Fruit fly (Drosophila melanogaster) whole organism, embryonic: ENCODE measurements around the gene CG10214.
A peak's percentile ranks its signal among the peaks of the same experiment; 100 is the strongest.

Experiments used
- Bteb2 ChIP-seq: fragments of 200-800 bp; sonication (Bioruptor generic); optimal IDR thresholded peaks from 2 replicates; lab custom pipeline; 2016; ENCODE audit warnings: missing biosample characterization, missing genetic modification characterization
- CG10321 ChIP-seq: fragments of 200-800 bp; sonication (Bioruptor generic); IDR thresholded peaks from 2 replicates; pipeline ENCODE4 v1.3.6; 2022; ENCODE audit warnings: missing biosample characterization, missing genetic modification characterization
- CG10462 ChIP-seq: fragments of 200-800 bp; sonication (Bioruptor generic); optimal IDR thresholded peaks from 2 replicates; lab custom pipeline; 2016; ENCODE audit warnings: missing biosample characterization, missing genetic modification characterization
- CG11504 ChIP-seq: fragments of 200-800 bp; sonication (Bioruptor generic); optimal IDR thresholded peaks from 3 replicates; lab custom pipeline; 2019; ENCODE audit warnings: missing biosample characterization, mild to moderate bottlenecking, missing genetic modification characterization, moderate library complexity
- CG12219 ChIP-seq: fragments of 200-800 bp; sonication (Bioruptor generic); optimal IDR thresholded peaks from 3 replicates; lab custom pipeline; 2018; ENCODE audit warnings: missing biosample characterization, mild to moderate bottlenecking, missing genetic modification characterization
- CG1233 ChIP-seq: fragments of 200-800 bp; sonication (Bioruptor generic); optimal IDR thresholded peaks from 4 replicates; lab custom pipeline; 2018; ENCODE audit warnings: missing biosample characterization, mild to moderate bottlenecking, missing genetic modification characterization
- CG12942 ChIP-seq: fragments of 200-800 bp; sonication (Bioruptor generic); optimal IDR thresholded peaks from 3 replicates; lab custom pipeline; 2016; ENCODE audit warnings: missing biosample characterization, missing genetic modification characterization
- CG13287 ChIP-seq: fragments of 200-800 bp; sonication (Bioruptor generic); IDR thresholded peaks from 2 replicates; pipeline ENCODE4 v1.3.6; 2022; ENCODE audit warnings: missing biosample characterization, missing genetic modification characterization; ENCODE audit not compliant: partially characterized antibody
- CG14965 ChIP-seq: fragments of 200-800 bp; sonication (Bioruptor generic); optimal IDR thresholded peaks from 2 replicates; lab custom pipeline; 2016; ENCODE audit warnings: missing biosample characterization, missing genetic modification characterization, borderline replicate concordance
- CG17385 ChIP-seq: fragments of 200-800 bp; sonication (Bioruptor generic); optimal IDR thresholded peaks from 3 replicates; lab custom pipeline; 2018; ENCODE audit warnings: missing biosample characterization, mild to moderate bottlenecking, missing genetic modification characterization
- CG1792 ChIP-seq: fragments of 200-800 bp; sonication (Bioruptor generic); optimal IDR thresholded peaks from 2 replicates; lab custom pipeline; 2016; ENCODE audit warnings: missing biosample characterization, missing genetic modification characterization
- CG31441 ChIP-seq: fragments of 200-800 bp; sonication (Bioruptor generic); IDR thresholded peaks from 2 replicates; pipeline ENCODE4 v1.3.6; 2022; ENCODE audit warnings: missing biosample characterization, missing genetic modification characterization
- CG32767 ChIP-seq: fragments of 200-800 bp; sonication (Bioruptor generic); IDR thresholded peaks from 2 replicates; pipeline ENCODE4 v1.3.6; 2022; ENCODE audit warnings: missing biosample characterization, missing genetic modification characterization
- CG34422 ChIP-seq: fragments of 200-800 bp; sonication (Bioruptor generic); IDR thresholded peaks from 3 replicates; pipeline ENCODE4 v1.3.6; 2022; ENCODE audit warnings: missing biosample characterization, missing genetic modification characterization
- CG5180 ChIP-seq: fragments of 200-800 bp; sonication (Bioruptor generic); optimal IDR thresholded peaks from 3 replicates; lab custom pipeline; 2017; ENCODE audit warnings: missing biosample characterization, missing genetic modification characterization, mild to moderate bottlenecking, moderate library complexity, missing genetic modification reagents
- CG5245 ChIP-seq: fragments of 200-800 bp; sonication (Bioruptor generic); optimal IDR thresholded peaks from 3 replicates; lab custom pipeline; 2016; ENCODE audit warnings: missing biosample characterization, missing genetic modification characterization
- CG7987 ChIP-seq: fragments of 200-800 bp; sonication (Bioruptor generic); optimal IDR thresholded peaks from 2 replicates; lab custom pipeline; 2018; ENCODE audit warnings: missing biosample characterization, mild to moderate bottlenecking, missing genetic modification characterization, moderate library complexity
- CG8359 ChIP-seq: fragments of 200-800 bp; sonication (Bioruptor generic); optimal IDR thresholded peaks from 2 replicates; lab custom pipeline; 2017; ENCODE audit warnings: missing biosample characterization, mild to moderate bottlenecking, missing genetic modification characterization, borderline replicate concordance
- CG8944 ChIP-seq: fragments of 200-800 bp; sonication (Bioruptor generic); optimal IDR thresholded peaks from 3 replicates; lab custom pipeline; 2016; ENCODE audit warnings: missing biosample characterization, missing genetic modification characterization
- D19B ChIP-seq: fragments of 200-800 bp; sonication (Bioruptor generic); optimal IDR thresholded peaks from 2 replicates; lab custom pipeline; 2017; ENCODE audit warnings: missing biosample characterization, mild to moderate bottlenecking, missing genetic modification characterization
- ERR ChIP-seq: fragments of 200-800 bp; sonication (Bioruptor generic); optimal IDR thresholded peaks from 2 replicates; lab custom pipeline; 2016; ENCODE audit warnings: missing biosample characterization, missing genetic modification characterization
- Fer2 ChIP-seq: fragments of 200-800 bp; sonication (Bioruptor generic); optimal IDR thresholded peaks from 2 replicates; lab custom pipeline; 2018; ENCODE audit warnings: missing biosample characterization, mild to moderate bottlenecking, missing genetic modification characterization, moderate library complexity
- H2.0 ChIP-seq: fragments of 200-800 bp; sonication (Bioruptor generic); IDR thresholded peaks from 2 replicates; pipeline ENCODE4 v1.3.6; 2022; ENCODE audit warnings: missing biosample characterization, missing genetic modification characterization
- Hr51 ChIP-seq, 2 experiments: fragments of 200-800 bp; sonication (Bioruptor generic); optimal IDR thresholded peaks; 2 replicates in 1 of 2; 3 replicates in 1 of 2; lab custom pipeline; 2016 to 2018; ENCODE audit warnings: missing biosample characterization in 2 of 2, missing genetic modification characterization in 2 of 2, mild to moderate bottlenecking in 1 of 2, moderate library complexity in 1 of 2
- MTF-1 ChIP-seq: fragments of 200-800 bp; sonication (Bioruptor generic); optimal IDR thresholded peaks from 2 replicates; lab custom pipeline; 2018; ENCODE audit warnings: missing biosample characterization, mild to moderate bottlenecking, missing genetic modification characterization, borderline replicate concordance
- NK7.1 ChIP-seq: fragments of 200-800 bp; sonication (Bioruptor generic); optimal IDR thresholded peaks from 3 replicates; lab custom pipeline; 2016; ENCODE audit warnings: missing biosample characterization, missing genetic modification characterization
- NfI ChIP-seq: fragments of 200-800 bp; sonication (Bioruptor generic); optimal IDR thresholded peaks from 3 replicates; lab custom pipeline; 2018; ENCODE audit warnings: missing biosample characterization, mild to moderate bottlenecking, missing genetic modification characterization, moderate library complexity
- PHDP ChIP-seq: fragments of 200-800 bp; sonication (Bioruptor generic); optimal IDR thresholded peaks from 3 replicates; lab custom pipeline; 2018; ENCODE audit warnings: missing biosample characterization, mild to moderate bottlenecking, missing genetic modification characterization, moderate library complexity
- bsh ChIP-seq, 2 experiments: fragments of 200-800 bp; sonication (Bioruptor generic); optimal IDR thresholded peaks; 2 replicates each; lab custom pipeline; 2017 to 2018; ENCODE audit warnings: mild to moderate bottlenecking in 2 of 2, missing biosample characterization in 2 of 2, missing genetic modification characterization in 2 of 2, moderate library complexity in 1 of 2
- cas ChIP-seq: fragments of 200-800 bp; sonication (Bioruptor generic); IDR thresholded peaks from 2 replicates; pipeline ENCODE4 v1.3.6; 2022; ENCODE audit warnings: missing biosample characterization, missing genetic modification characterization
- croc ChIP-seq: fragments of 200-800 bp; sonication (Bioruptor generic); conservative IDR thresholded peaks from 3 replicates; pipeline ENCODE4 v1.3.6; 2022; ENCODE audit warnings: missing biosample characterization, missing genetic modification characterization
- crol ChIP-seq: fragments of 200-800 bp; sonication (Bioruptor generic); IDR thresholded peaks from 2 replicates; pipeline ENCODE4 v1.3.6; 2022; ENCODE audit warnings: missing biosample characterization, missing genetic modification characterization
- cwo ChIP-seq: fragments of 200-800 bp; sonication (Bioruptor generic); optimal IDR thresholded peaks from 3 replicates; lab custom pipeline; 2017; ENCODE audit warnings: missing biosample characterization, missing genetic modification characterization, mild to moderate bottlenecking, moderate library complexity, missing genetic modification reagents
- dmrt11E ChIP-seq: fragments of 200-800 bp; sonication (Bioruptor generic); optimal IDR thresholded peaks from 3 replicates; lab custom pipeline; 2018; ENCODE audit warnings: missing biosample characterization, mild to moderate bottlenecking, missing genetic modification characterization, moderate library complexity
- grn ChIP-seq: fragments of 200-800 bp; sonication (Bioruptor generic); optimal IDR thresholded peaks from 3 replicates; lab custom pipeline; 2017; ENCODE audit warnings: missing biosample characterization, missing genetic modification characterization
- gsb-n ChIP-seq: fragments of 200-800 bp; sonication (Bioruptor generic); optimal IDR thresholded peaks from 3 replicates; lab custom pipeline; 2018; ENCODE audit warnings: missing biosample characterization, mild to moderate bottlenecking, missing genetic modification characterization
- klu ChIP-seq: fragments of 200-800 bp; sonication (Bioruptor generic); IDR thresholded peaks from 2 replicates; pipeline ENCODE4 v1.3.6; 2022; ENCODE audit warnings: missing biosample characterization, missing genetic modification characterization
- kni ChIP-seq: fragments of 200-800 bp; sonication (Bioruptor generic); optimal IDR thresholded peaks from 3 replicates; lab custom pipeline; 2017; ENCODE audit warnings: mild to moderate bottlenecking, missing biosample characterization, missing genetic modification reagents, missing genetic modification characterization
- nau ChIP-seq: fragments of 200-800 bp; sonication (Bioruptor generic); optimal IDR thresholded peaks from 3 replicates; lab custom pipeline; 2017; ENCODE audit warnings: missing biosample characterization, mild to moderate bottlenecking, missing genetic modification characterization, missing genetic modification reagents
- nerfin-2 ChIP-seq: fragments of 200-800 bp; sonication (Bioruptor generic); IDR thresholded peaks from 2 replicates; pipeline ENCODE4 v1.3.6; 2022; ENCODE audit warnings: missing biosample characterization, missing genetic modification characterization; ENCODE audit not compliant: partially characterized antibody
- nmo ChIP-seq: fragments of 200-800 bp; sonication (Bioruptor generic); optimal IDR thresholded peaks from 2 replicates; lab custom pipeline; 2018; ENCODE audit warnings: missing biosample characterization, mild to moderate bottlenecking, missing genetic modification characterization, moderate library complexity
- slp2 ChIP-seq: fragments of 200-800 bp; sonication (Bioruptor generic); optimal IDR thresholded peaks from 2 replicates; lab custom pipeline; 2016; ENCODE audit warnings: missing biosample characterization, missing genetic modification characterization
- tin ChIP-seq: fragments of 200-800 bp; sonication (Bioruptor generic); optimal IDR thresholded peaks from 3 replicates; lab custom pipeline; 2016; ENCODE audit warnings: missing biosample characterization, missing genetic modification characterization
- unpg ChIP-seq: fragments of 200-800 bp; sonication (Bioruptor generic); optimal IDR thresholded peaks from 3 replicates; lab custom pipeline; 2018; ENCODE audit warnings: missing biosample characterization, mild to moderate bottlenecking, missing genetic modification characterization, moderate library complexity
- vfl ChIP-seq: fragments of 200-800 bp; sonication (Bioruptor generic); optimal IDR thresholded peaks from 2 replicates; lab custom pipeline; 2016; ENCODE audit warnings: missing biosample characterization, missing genetic modification characterization
- vvl ChIP-seq: fragments of 200-800 bp; sonication (Bioruptor generic); IDR thresholded peaks from 2 replicates; pipeline ENCODE4 v1.3.6; 2022; ENCODE audit warnings: missing biosample characterization, missing genetic modification characterization
- wdn ChIP-seq: fragments of 200-800 bp; sonication (Bioruptor generic); IDR thresholded peaks from 2 replicates; pipeline ENCODE4 v1.3.6; 2022; ENCODE audit warnings: missing biosample characterization, missing genetic modification characterization
- wor ChIP-seq: fragments of 200-800 bp; sonication (Bioruptor generic); IDR thresholded peaks from 2 replicates; pipeline ENCODE4 v1.3.6; 2022; ENCODE audit warnings: missing biosample characterization, missing genetic modification characterization
- zfh2 ChIP-seq: fragments of 200-800 bp; sonication (Bioruptor generic); optimal IDR thresholded peaks from 2 replicates; lab custom pipeline; 2016; ENCODE audit warnings: missing biosample characterization, missing genetic modification characterization

The CG10214 gene

DNA sequence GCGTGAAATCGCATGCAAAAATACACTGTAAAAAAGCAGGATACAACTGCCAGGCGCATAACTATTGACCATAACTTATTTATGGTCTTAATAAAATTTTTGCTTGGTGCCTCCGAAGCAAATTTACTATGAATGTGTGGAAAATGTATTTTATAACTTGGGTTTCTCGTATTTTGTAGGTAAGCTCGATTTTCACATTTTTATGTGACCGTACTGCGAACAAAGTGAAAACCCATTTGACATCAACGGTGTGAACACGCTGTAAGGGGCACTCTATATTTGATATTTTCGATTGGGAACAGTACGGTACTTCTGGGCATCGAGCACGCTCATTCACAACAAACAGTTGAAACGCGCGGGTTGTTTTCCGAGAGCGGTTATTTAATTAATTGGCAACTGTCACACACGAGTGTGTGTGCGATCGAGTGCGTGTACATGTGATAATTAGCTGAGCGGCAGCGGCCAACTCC is 14.2 kb upstream of the CG10214 start, which contains the start of the genes Nup98-96 and mbc (continued):
- TF ChIP-seq klu (GFP tag; lab: Robert Waterston, UW) (peak; percentile 85), Fer2 (tag; lab: Kevin White, UChicago) (peak; percentile 62), tin (GFP tag; lab: Kevin White, UChicago) (peak; percentile 87), CG7987 (GFP tag; lab: Kevin White, UChicago) (peak; percentile 75), CG17385 (peak; percentile 53), ERR (GFP tag; lab: Kevin White, UChicago) (peak; percentile 65), cwo (GFP tag; lab: Kevin White, UChicago) (peak; percentile 43), zfh2 (GFP tag; lab: Kevin White, UChicago) (peak; percentile 94), bsh (GFP tag; optimal IDR thresholded peaks at IDR 0.05; lab: Kevin White, UChicago) (peak in 1 of 2 experiments; percentile 74), crol (no peak), CG1792 (GFP tag; lab: Kevin White, UChicago) (peak; percentile 88), slp2 (GFP tag; lab: Kevin White, UChicago) (peak; percentile 90), CG1233 (peak; percentile 58), CG34422 (GFP tag; lab: Robert Waterston, UW) (peak; percentile 86), nau (no peak), kni (GFP tag; lab: Kevin White, UChicago) (peak; percentile 42), CG13287 (GFP tag; lab: Robert Waterston, UW) (0 out of 2 replicates have a peak, but pooled peaks have one; percentile 36), CG32767 (GFP tag; lab: Robert Waterston, UW) (peak; percentile 57; the same call in 1 of the 2 replicates), croc (GFP tag; lab: Robert Waterston, UW) (peak; percentile 82), CG5245 (peak; percentile 63), MTF-1 (GFP tag; lab: Kevin White, UChicago) (peak; percentile 72), CG8944 (GFP tag; lab: Kevin White, UChicago) (peak; percentile 93), grn (peak; percentile 3), D19B (peak; percentile 48), NK7.1 (GFP tag; lab: Kevin White, UChicago) (peak; percentile 67), wor (GFP tag; lab: Robert Waterston, UW) (peak; percentile 61), Bteb2 (peak; percentile 82), CG14965 (GFP tag; lab: Kevin White, UChicago) (peak; percentile 47), NfI (GFP tag; lab: Kevin White, UChicago) (peak; percentile 79), Hr51 (GFP tag; optimal IDR thresholded peaks at IDR 0.05; lab: Kevin White, UChicago) (peak; percentile 80 to 85), vfl (GFP tag; lab: Kevin White, UChicago) (peak; percentile 62), nerfin-2 (GFP tag; lab: Robert Waterston, UW) (peak; percentile 43; the same call in 1 of the 2 replicates), dmrt11E (tag; lab: Kevin White, UChicago) (peak; percentile 83), H2.0 (GFP tag; lab: Robert Waterston, UW) (peak; percentile 85), CG12219 (GFP tag; lab: Kevin White, UChicago) (peak; percentile 68), gsb-n (tag; lab: Kevin White, UChicago) (peak; percentile 87), PHDP (tag; lab: Kevin White, UChicago) (peak; percentile 80), CG8359 (GFP tag; lab: Kevin White, UChicago) (peak; percentile 4), CG10321 (0 out of 2 replicates have a peak, but pooled peaks have one; percentile 9), cas (peak; percentile 66; the same call in 1 of the 2 replicates), CG10462 (GFP tag; lab: Kevin White, UChicago) (peak; percentile 80), CG12942 (GFP tag; lab: Kevin White, UChicago) (peak; percentile 89), CG31441 (GFP tag; lab: Robert Waterston, UW) (peak; percentile 73), CG11504 (tag; lab: Kevin White, UChicago) (peak; percentile 85), nmo (peak; percentile 93), CG5180 (peak; percentile 58), wdn (GFP tag; lab: Robert Waterston, UW) (peak; percentile 45; the same call in 1 of the 2 replicates), vvl (GFP tag; lab: Robert Waterston, UW) (peak; percentile 91), unpg (GFP tag; lab: Kevin White, UChicago) (peak; percentile 82)
